Fruit fly (Drosophila melanogaster) whole organism, embryonic: Measurements from ENCODE around the gene ara.
A peak's percentile ranks its signal among the peaks of the same experiment; 100 is the strongest.

Source experiments
- Aef1 ChIP-seq: fragments of 200-800 bp; sonication (Bioruptor generic); IDR thresholded peaks from 3 replicates; pipeline ENCODE4 v1.3.6; 2022; ENCODE audit warnings: missing biosample characterization, missing genetic modification characterization
- Bdp1 ChIP-seq: fragments of 200-800 bp; sonication (Bioruptor generic); optimal IDR thresholded peaks from 3 replicates; lab custom pipeline; 2016; ENCODE audit warnings: missing biosample characterization, missing genetic modification characterization
- C15 ChIP-seq: fragments of 200-800 bp; sonication (Bioruptor generic); IDR thresholded peaks from 3 replicates; pipeline ENCODE4 v1.3.6; 2022; ENCODE audit warnings: missing biosample characterization, missing genetic modification characterization
- CG10431 ChIP-seq: fragments of 200-800 bp; sonication (Bioruptor generic); optimal IDR thresholded peaks from 3 replicates; lab custom pipeline; 2018; ENCODE audit warnings: missing biosample characterization, mild to moderate bottlenecking, missing genetic modification characterization
- CG10543 ChIP-seq: fragments of 200-800 bp; sonication (Bioruptor generic); optimal IDR thresholded peaks from 3 replicates; lab custom pipeline; 2017; ENCODE audit warnings: missing biosample characterization, mild to moderate bottlenecking, missing genetic modification characterization, moderate library complexity
- CG11085 ChIP-seq: fragments of 200-800 bp; sonication (Bioruptor generic); IDR thresholded peaks from 2 replicates; pipeline ENCODE4 v1.3.6; 2022; ENCODE audit warnings: missing biosample characterization, missing genetic modification characterization
- CG12744 ChIP-seq: fragments of 200-800 bp; sonication (Bioruptor generic); optimal IDR thresholded peaks from 2 replicates; lab custom pipeline; 2016; ENCODE audit warnings: missing biosample characterization, missing genetic modification characterization
- CG13287 ChIP-seq: fragments of 200-800 bp; sonication (Bioruptor generic); IDR thresholded peaks from 2 replicates; pipeline ENCODE4 v1.3.6; 2022; ENCODE audit warnings: missing biosample characterization, missing genetic modification characterization; ENCODE audit not compliant: partially characterized antibody
- CG13296 ChIP-seq: fragments of 200-800 bp; sonication (Bioruptor generic); optimal IDR thresholded peaks from 3 replicates; lab custom pipeline; 2018; ENCODE audit warnings: missing biosample characterization, mild to moderate bottlenecking, missing genetic modification characterization
- CG15479 ChIP-seq: fragments of 200-800 bp; sonication (Bioruptor generic); optimal IDR thresholded peaks from 3 replicates; lab custom pipeline; 2019; ENCODE audit warnings: missing biosample characterization, mild to moderate bottlenecking, missing genetic modification characterization, moderate library complexity
- CG17385 ChIP-seq: fragments of 200-800 bp; sonication (Bioruptor generic); optimal IDR thresholded peaks from 3 replicates; lab custom pipeline; 2018; ENCODE audit warnings: missing biosample characterization, mild to moderate bottlenecking, missing genetic modification characterization
- CG17568 ChIP-seq: fragments of 200-800 bp; sonication (Bioruptor generic); optimal IDR thresholded peaks from 2 replicates; lab custom pipeline; 2018; ENCODE audit warnings: missing biosample characterization, mild to moderate bottlenecking, missing genetic modification characterization, moderate library complexity
- CG1832 ChIP-seq: fragments of 200-800 bp; sonication (Bioruptor generic); optimal IDR thresholded peaks from 2 replicates; lab custom pipeline; 2017; ENCODE audit warnings: missing biosample characterization, mild to moderate bottlenecking, missing genetic modification characterization, inconsistent platforms
- CG18764 ChIP-seq: fragments of 200-800 bp; sonication (Bioruptor generic); optimal IDR thresholded peaks from 3 replicates; lab custom pipeline; 2016; ENCODE audit warnings: missing biosample characterization, missing genetic modification characterization
- CG31224 ChIP-seq: fragments of 200-800 bp; sonication (Bioruptor generic); IDR thresholded peaks from 2 replicates; pipeline ENCODE4 v1.3.6; 2022; ENCODE audit warnings: missing biosample characterization, missing genetic modification characterization
- CG7556 ChIP-seq: fragments of 200-800 bp; sonication (Bioruptor generic); optimal IDR thresholded peaks from 2 replicates; lab custom pipeline; 2017; ENCODE audit warnings: missing biosample characterization, mild to moderate bottlenecking, missing genetic modification characterization
- CG7963 ChIP-seq: fragments of 200-800 bp; sonication (Bioruptor generic); IDR thresholded peaks from 3 replicates; pipeline ENCODE4 v1.3.6; 2022; ENCODE audit warnings: missing biosample characterization, missing genetic modification characterization; ENCODE audit not compliant: partially characterized antibody
- Dad ChIP-seq: fragments of 200-800 bp; sonication (Bioruptor generic); optimal IDR thresholded peaks from 3 replicates; lab custom pipeline; 2016; ENCODE audit warnings: missing biosample characterization, missing genetic modification characterization
- Deaf1 ChIP-seq: fragments of 200-800 bp; optimal IDR thresholded peaks from 3 replicates; lab custom pipeline; 2019; ENCODE audit warnings: missing biosample characterization, mild to moderate bottlenecking, missing genetic modification characterization, moderate library complexity
- HLH3B ChIP-seq: fragments of 200-800 bp; sonication (Bioruptor generic); IDR thresholded peaks from 2 replicates; pipeline ENCODE4 v1.3.6; 2022; ENCODE audit warnings: missing biosample characterization, missing genetic modification characterization
- HmgZ ChIP-seq: fragments of 200-800 bp; sonication (Bioruptor generic); optimal IDR thresholded peaks from 2 replicates; lab custom pipeline; 2018; ENCODE audit warnings: missing biosample characterization, mild to moderate bottlenecking, missing genetic modification characterization
- Hr51 ChIP-seq, 2 experiments: fragments of 200-800 bp; sonication (Bioruptor generic); optimal IDR thresholded peaks; 2 replicates in 1 of 2; 3 replicates in 1 of 2; lab custom pipeline; 2016 to 2018; ENCODE audit warnings: missing biosample characterization in 2 of 2, missing genetic modification characterization in 2 of 2, mild to moderate bottlenecking in 1 of 2, moderate library complexity in 1 of 2
- Max ChIP-seq: fragments of 200-800 bp; sonication (Bioruptor generic); optimal IDR thresholded peaks from 2 replicates; lab custom pipeline; 2016; ENCODE audit warnings: missing biosample characterization, mild to moderate bottlenecking, missing genetic modification characterization
- Med ChIP-seq: fragments of 200-800 bp; sonication (Bioruptor generic); peaks from one replicate; lab custom pipeline; 2016; ENCODE audit warnings: missing biosample characterization, missing genetic modification characterization, mild to moderate bottlenecking, inconsistent platforms, moderate library complexity
- Myb ChIP-seq: fragments of 200-800 bp; sonication (Bioruptor generic); optimal IDR thresholded peaks from 2 replicates; lab custom pipeline; 2016; ENCODE audit warnings: missing biosample characterization, missing genetic modification characterization
- Optix ChIP-seq: fragments of 200-800 bp; sonication (Bioruptor generic); IDR thresholded peaks from 3 replicates; pipeline ENCODE4 v1.3.6; 2022; ENCODE audit warnings: missing biosample characterization, missing genetic modification characterization
- Scr ChIP-seq: fragments of 200-800 bp; sonication (Bioruptor generic); IDR thresholded peaks from 2 replicates; pipeline ENCODE4 v1.3.6; 2022; ENCODE audit warnings: missing biosample characterization, missing genetic modification characterization; ENCODE audit not compliant: partially characterized antibody
- Ssrp ChIP-seq: fragments of 200-800 bp; sonication (Bioruptor generic); optimal IDR thresholded peaks from 2 replicates; lab custom pipeline; 2018; ENCODE audit warnings: missing biosample characterization, mild to moderate bottlenecking, missing genetic modification characterization, moderate library complexity
- amos ChIP-seq: fragments of 200-800 bp; sonication (Bioruptor generic); IDR thresholded peaks from 2 replicates; pipeline ENCODE4 v1.3.6; 2022; ENCODE audit warnings: missing biosample characterization, missing genetic modification characterization; ENCODE audit not compliant: partially characterized antibody
- cato ChIP-seq: fragments of 200-800 bp; sonication (Bioruptor generic); optimal IDR thresholded peaks from 2 replicates; lab custom pipeline; 2016; ENCODE audit warnings: missing biosample characterization, missing genetic modification characterization, borderline replicate concordance
- chinmo ChIP-seq: fragments of 200-800 bp; sonication (Bioruptor generic); IDR thresholded peaks from 4 replicates; pipeline ENCODE4 v1.3.6; 2022; ENCODE audit warnings: missing biosample characterization, missing genetic modification characterization; ENCODE audit not compliant: partially characterized antibody
- chn ChIP-seq: fragments of 200-800 bp; sonication (Bioruptor generic); optimal IDR thresholded peaks from 2 replicates; lab custom pipeline; 2016; ENCODE audit warnings: missing biosample characterization, missing genetic modification characterization
- ci ChIP-seq: fragments of 200-800 bp; sonication (Bioruptor generic); IDR thresholded peaks from 3 replicates; pipeline ENCODE4 v1.3.6; 2022; ENCODE audit warnings: missing biosample characterization, missing genetic modification characterization
- corto ChIP-seq: fragments of 200-800 bp; sonication (Bioruptor generic); optimal IDR thresholded peaks from 2 replicates; lab custom pipeline; 2016; ENCODE audit warnings: missing biosample characterization, mild to moderate bottlenecking, missing genetic modification characterization, moderate library complexity
- ewg ChIP-seq: fragments of 200-800 bp; sonication (Bioruptor generic); optimal IDR thresholded peaks from 3 replicates; lab custom pipeline; 2017; ENCODE audit warnings: mild to moderate bottlenecking, missing biosample characterization, missing genetic modification reagents, missing genetic modification characterization
- fd102C ChIP-seq: fragments of 200-800 bp; sonication (Bioruptor generic); optimal IDR thresholded peaks from 2 replicates; lab custom pipeline; 2018; ENCODE audit warnings: missing biosample characterization, mild to moderate bottlenecking, missing genetic modification characterization, moderate library complexity
- fu2 ChIP-seq: fragments of 200-800 bp; sonication (Bioruptor generic); optimal IDR thresholded peaks from 2 replicates; lab custom pipeline; 2016; ENCODE audit warnings: missing biosample characterization, missing genetic modification characterization
- gem ChIP-seq: fragments of 200-800 bp; sonication (Bioruptor generic); optimal IDR thresholded peaks from 2 replicates; lab custom pipeline; 2019; ENCODE audit warnings: missing biosample characterization, mild to moderate bottlenecking, missing genetic modification characterization, moderate library complexity
- insv ChIP-seq, 2 experiments: fragments of 200-800 bp; sonication (Bioruptor generic); optimal IDR thresholded peaks; 3 replicates each; lab custom pipeline; 2016 to 2018; ENCODE audit warnings: missing biosample characterization in 2 of 2, missing genetic modification characterization in 2 of 2
- maf-S ChIP-seq: fragments of 200-800 bp; sonication (Bioruptor generic); optimal IDR thresholded peaks from 2 replicates; lab custom pipeline; 2016; ENCODE audit warnings: missing biosample characterization, missing genetic modification characterization
- org-1 ChIP-seq: fragments of 200-800 bp; sonication (Bioruptor generic); optimal IDR thresholded peaks from 2 replicates; lab custom pipeline; 2017; ENCODE audit warnings: missing biosample characterization, missing genetic modification characterization
- peb ChIP-seq: fragments of 200-800 bp; sonication (Bioruptor generic); IDR thresholded peaks from 2 replicates; pipeline ENCODE4 v1.3.6; 2022; ENCODE audit warnings: missing biosample characterization, missing genetic modification characterization
- sna ChIP-seq: fragments of 200-800 bp; sonication (Bioruptor generic); IDR thresholded peaks from 2 replicates; pipeline ENCODE4 v1.3.6; 2022; ENCODE audit warnings: missing biosample characterization, missing genetic modification characterization; ENCODE audit not compliant: partially characterized antibody
- ssp ChIP-seq: fragments of 200-800 bp; sonication (Bioruptor generic); IDR thresholded peaks from 2 replicates; pipeline ENCODE4 v1.3.6; 2022; ENCODE audit warnings: missing biosample characterization, missing genetic modification characterization
- stc ChIP-seq: fragments of 200-800 bp; sonication (Bioruptor generic); IDR thresholded peaks from 2 replicates; pipeline ENCODE4 v1.3.6; 2022; ENCODE audit warnings: missing biosample characterization, missing genetic modification characterization
- twi ChIP-seq: fragments of 200-800 bp; optimal IDR thresholded peaks from 2 replicates; lab custom pipeline; 2019; ENCODE audit warnings: missing biosample characterization, mild to moderate bottlenecking, missing genetic modification characterization, moderate library complexity
- wek ChIP-seq: fragments of 200-800 bp; sonication (Bioruptor generic); optimal IDR thresholded peaks from 3 replicates; lab custom pipeline; 2018; ENCODE audit warnings: missing biosample characterization, mild to moderate bottlenecking, missing genetic modification characterization, moderate library complexity
- z ChIP-seq: fragments of 200-800 bp; sonication (Bioruptor generic); IDR thresholded peaks from 3 replicates; pipeline ENCODE4 v1.3.6; 2022; ENCODE audit warnings: missing biosample characterization, missing genetic modification characterization
- zen2 ChIP-seq: fragments of 200-800 bp; sonication (Bioruptor generic); IDR thresholded peaks from 3 replicates; pipeline ENCODE4 v1.3.6; 2022; ENCODE audit warnings: missing biosample characterization, missing genetic modification characterization; ENCODE audit not compliant: partially characterized antibody

The ara gene

dm6 chr3L:12533392-12534070 lies 46.9 kb upstream of the ara start, which contains the start of the genes Tsf2 and CG34242 (continued):
- TF ChIP-seq CG17568 (GFP tag; lab: Kevin White, UChicago) (no peak), CG11085 (GFP tag; lab: Robert Waterston, UW) (peak; percentile 89), CG13287 (GFP tag; lab: Robert Waterston, UW) (no peak), Dad (no peak), corto (no peak), amos (no peak), maf-S (GFP tag; lab: Kevin White, UChicago) (no peak), sna (GFP tag; lab: Robert Waterston, UW) (no peak), cato (no peak), CG7963 (no peak), CG18764 (GFP tag; lab: Kevin White, UChicago) (peak; percentile 18), Ssrp (peak; percentile 21), CG10431 (GFP tag; lab: Kevin White, UChicago) (no peak), HmgZ (tag; lab: Kevin White, UChicago) (peak; percentile 11), Optix (GFP tag; lab: Robert Waterston, UW) (peak; percentile 74), CG15479 (GFP tag; lab: Kevin White, UChicago) (no peak), insv (GFP tag; optimal IDR thresholded peaks at IDR 0.05; lab: Kevin White, UChicago) (no peak), wek (GFP tag; lab: Kevin White, UChicago) (no peak), Med (GFP tag; lab: Kevin White, UChicago) (peak; percentile 72), CG1832 (GFP tag; lab: Kevin White, UChicago) (no peak), CG12744 (GFP tag; lab: Kevin White, UChicago) (no peak), CG31224 (GFP tag; lab: Robert Waterston, UW) (peak; percentile 67), Max (GFP tag; lab: Kevin White, UChicago) (peak; percentile 70), CG17385 (GFP tag; lab: Kevin White, UChicago) (peak; percentile 25), CG7556 (peak; percentile 49), Deaf1 (tag; lab: Kevin White, UChicago) (no peak), Aef1 (GFP tag; lab: Robert Waterston, UW) (peak; percentile 96), stc (GFP tag; lab: Robert Waterston, UW) (peak; percentile 83), twi (tag; lab: Kevin White, UChicago) (peak; percentile 25), ewg (GFP tag; lab: Kevin White, UChicago) (no peak), org-1 (GFP tag; lab: Kevin White, UChicago) (peak; percentile 2), z (GFP tag; lab: Robert Waterston, UW) (no peak), ssp (GFP tag; lab: Robert Waterston, UW) (peak; percentile 88), fu2 (GFP tag; lab: Kevin White, UChicago) (no peak), ci (GFP tag; lab: Robert Waterston, UW) (no peak), gem (tag; lab: Kevin White, UChicago) (peak; percentile 81), fd102C (GFP tag; lab: Kevin White, UChicago) (no peak), Myb (GFP tag; lab: Kevin White, UChicago) (no peak), Scr (GFP tag; lab: Robert Waterston, UW) (no peak; the same call in 1 of the 2 replicates), zen2 (GFP tag; lab: Robert Waterston, UW) (no peak), Bdp1 (GFP tag; lab: Kevin White, UChicago) (no peak), chinmo (no peak), CG10543 (GFP tag; lab: Kevin White, UChicago) (peak; percentile 52), C15 (peak; percentile 79), CG13296 (GFP tag; lab: Kevin White, UChicago) (peak; percentile 78), peb (GFP tag; lab: Robert Waterston, UW) (peak; percentile 89), Hr51 (GFP tag; optimal IDR thresholded peaks at IDR 0.05; lab: Kevin White, UChicago) (no peak), chn (no peak), HLH3B (GFP tag; lab: Robert Waterston, UW) (peak; percentile 93)
